Fruit fly (Drosophila melanogaster) whole organism, embryonic: ENCODE results near the gene Orc2.

ENCODE experiments used
- Abd-B ChIP-seq: fragments of 200-800 bp; sonication (Bioruptor generic); optimal IDR thresholded peaks from 2 replicates; lab custom pipeline; 2018; ENCODE audit warnings: missing biosample characterization, mild to moderate bottlenecking, missing genetic modification characterization, moderate library complexity
- B-H2 ChIP-seq: fragments of 200-800 bp; sonication (Bioruptor generic); optimal IDR thresholded peaks from 2 replicates; lab custom pipeline; 2018; ENCODE audit warnings: missing biosample characterization, mild to moderate bottlenecking, missing genetic modification characterization
- C15 ChIP-seq: fragments of 200-800 bp; sonication (Bioruptor generic); IDR thresholded peaks from 3 replicates; pipeline ENCODE4 v1.3.6; 2022; ENCODE audit warnings: missing biosample characterization, missing genetic modification characterization
- CG12071 ChIP-seq: fragments of 200-800 bp; sonication (Bioruptor generic); optimal IDR thresholded peaks from 3 replicates; lab custom pipeline; 2018; ENCODE audit warnings: missing biosample characterization, mild to moderate bottlenecking, missing genetic modification characterization
- CG12219 ChIP-seq: fragments of 200-800 bp; sonication (Bioruptor generic); optimal IDR thresholded peaks from 3 replicates; lab custom pipeline; 2018; ENCODE audit warnings: missing biosample characterization, mild to moderate bottlenecking, missing genetic modification characterization
- CG12391 ChIP-seq: fragments of 200-800 bp; sonication (Bioruptor generic); optimal IDR thresholded peaks from 3 replicates; lab custom pipeline; 2018; ENCODE audit warnings: missing biosample characterization, mild to moderate bottlenecking, missing genetic modification characterization, moderate library complexity
- CG14014 ChIP-seq: fragments of 200-800 bp; sonication (Bioruptor generic); IDR thresholded peaks from 2 replicates; pipeline ENCODE4 v1.3.6; 2022; ENCODE audit warnings: missing biosample characterization, missing genetic modification characterization
- CG14050 ChIP-seq: fragments of 200-800 bp; sonication (Bioruptor generic); IDR thresholded peaks from 3 replicates; pipeline ENCODE4 v1.3.6; 2022; ENCODE audit warnings: missing biosample characterization, missing genetic modification characterization
- CG17568 ChIP-seq: fragments of 200-800 bp; sonication (Bioruptor generic); optimal IDR thresholded peaks from 2 replicates; lab custom pipeline; 2018; ENCODE audit warnings: missing biosample characterization, mild to moderate bottlenecking, missing genetic modification characterization, moderate library complexity
- CG17912 ChIP-seq: fragments of 200-800 bp; sonication (Bioruptor generic); optimal IDR thresholded peaks from 2 replicates; lab custom pipeline; 2018; ENCODE audit warnings: missing biosample characterization, mild to moderate bottlenecking, missing genetic modification characterization
- CG2875 ChIP-seq: fragments of 200-800 bp; sonication (Bioruptor generic); optimal IDR thresholded peaks from 2 replicates; lab custom pipeline; 2017; ENCODE audit warnings: missing biosample characterization, mild to moderate bottlenecking, missing genetic modification characterization, missing genetic modification reagents
- CG32772 ChIP-seq: fragments of 200-800 bp; sonication (Bioruptor generic); IDR thresholded peaks from 2 replicates; pipeline ENCODE4 v1.3.6; 2022; ENCODE audit warnings: missing biosample characterization, missing genetic modification characterization
- CG3838 ChIP-seq: fragments of 200-800 bp; sonication (Bioruptor generic); optimal IDR thresholded peaks from 3 replicates; lab custom pipeline; 2016; ENCODE audit warnings: missing biosample characterization, missing genetic modification characterization
- CG3995 ChIP-seq: fragments of 200-800 bp; sonication (Bioruptor generic); optimal IDR thresholded peaks from 3 replicates; lab custom pipeline; 2016; ENCODE audit warnings: missing biosample characterization, missing genetic modification characterization
- CG42726 ChIP-seq: fragments of 200-800 bp; sonication (Bioruptor generic); IDR thresholded peaks from 2 replicates; pipeline ENCODE4 v1.3.6; 2022; ENCODE audit warnings: missing biosample characterization, missing genetic modification characterization; ENCODE audit not compliant: partially characterized antibody
- CG4404 ChIP-seq: fragments of 200-800 bp; sonication (Bioruptor generic); IDR thresholded peaks from 2 replicates; pipeline ENCODE4 v1.3.6; 2022; ENCODE audit warnings: missing biosample characterization, missing genetic modification characterization
- CG4424 ChIP-seq: fragments of 200-800 bp; sonication (Bioruptor generic); optimal IDR thresholded peaks from 3 replicates; lab custom pipeline; 2016; ENCODE audit warnings: missing biosample characterization, missing genetic modification characterization
- CG6683 ChIP-seq: fragments of 200-800 bp; sonication (Bioruptor generic); optimal IDR thresholded peaks from 2 replicates; lab custom pipeline; 2017; ENCODE audit warnings: missing biosample characterization, mild to moderate bottlenecking, missing genetic modification characterization, missing genetic modification reagents
- CG8290 ChIP-seq, 3 experiments: fragments of 200-800 bp; sonication (Bioruptor generic); optimal IDR thresholded peaks; 2 replicates each; lab custom pipeline; 2016 to 2019; ENCODE audit warnings: missing biosample characterization in 3 of 3, missing genetic modification characterization in 3 of 3, mild to moderate bottlenecking in 2 of 3, moderate library complexity in 1 of 3
- CG9215 ChIP-seq: fragments of 200-800 bp; sonication (Bioruptor generic); IDR thresholded peaks from 2 replicates; pipeline ENCODE4 v1.3.6; 2022; ENCODE audit warnings: missing biosample characterization, missing genetic modification characterization
- CG9727 ChIP-seq: fragments of 200-800 bp; sonication (Bioruptor generic); optimal IDR thresholded peaks from 3 replicates; lab custom pipeline; 2017; ENCODE audit warnings: missing biosample characterization, mild to moderate bottlenecking, missing genetic modification characterization
- Dek ChIP-seq: fragments of 200-800 bp; sonication (Bioruptor generic); optimal IDR thresholded peaks from 3 replicates; lab custom pipeline; 2019; ENCODE audit warnings: missing biosample characterization, mild to moderate bottlenecking, missing genetic modification characterization, moderate library complexity
- Dfd ChIP-seq, 2 experiments: fragments of >200 bp; optimal IDR thresholded peaks; 2 replicates each; lab custom pipeline; 2017; ENCODE audit warnings: missing biosample characterization in 2 of 2, missing genetic modification characterization in 2 of 2
- Ets65A ChIP-seq: fragments of 200-800 bp; sonication (Bioruptor generic); peaks from one replicate; lab custom pipeline; 2016; ENCODE audit warnings: missing biosample characterization, missing genetic modification characterization
- HLH4C ChIP-seq: fragments of 200-800 bp; sonication (Bioruptor generic); IDR thresholded peaks from 3 replicates; pipeline ENCODE4 v1.3.6; 2022; ENCODE audit warnings: missing biosample characterization, missing genetic modification characterization; ENCODE audit not compliant: partially characterized antibody
- HLHmδ ChIP-seq: fragments of 200-800 bp; sonication (Bioruptor generic); optimal IDR thresholded peaks from 2 replicates; lab custom pipeline; 2018; ENCODE audit warnings: missing biosample characterization, mild to moderate bottlenecking, missing genetic modification characterization, moderate library complexity
- Hr39 ChIP-seq: fragments of >200 bp; optimal IDR thresholded peaks from 2 replicates; lab custom pipeline; 2017
- Hr51 ChIP-seq, 2 experiments: fragments of 200-800 bp; sonication (Bioruptor generic); optimal IDR thresholded peaks; 2 replicates in 1 of 2; 3 replicates in 1 of 2; lab custom pipeline; 2016 to 2018; ENCODE audit warnings: missing biosample characterization in 2 of 2, missing genetic modification characterization in 2 of 2, mild to moderate bottlenecking in 1 of 2, moderate library complexity in 1 of 2
- Lhr ChIP-seq: fragments of 200-800 bp; sonication (Bioruptor generic); optimal IDR thresholded peaks from 3 replicates; lab custom pipeline; 2017; ENCODE audit warnings: mild to moderate bottlenecking, missing biosample characterization, missing genetic modification reagents, missing genetic modification characterization
- MTF-1 ChIP-seq: fragments of 200-800 bp; sonication (Bioruptor generic); optimal IDR thresholded peaks from 2 replicates; lab custom pipeline; 2018; ENCODE audit warnings: missing biosample characterization, mild to moderate bottlenecking, missing genetic modification characterization, borderline replicate concordance
- Mad ChIP-seq: fragments of 200-800 bp; sonication (Bioruptor generic); optimal IDR thresholded peaks from 2 replicates; lab custom pipeline; 2016; ENCODE audit warnings: missing biosample characterization, missing genetic modification characterization
- NC2α ChIP-seq: fragments of 200-800 bp; sonication (Bioruptor generic); optimal IDR thresholded peaks from 2 replicates; lab custom pipeline; 2016; ENCODE audit warnings: missing biosample characterization, missing genetic modification characterization
- Xbp1 ChIP-seq: fragments of 200-800 bp; sonication (Bioruptor generic); optimal IDR thresholded peaks from 3 replicates; lab custom pipeline; 2016; ENCODE audit warnings: missing biosample characterization, mild to moderate bottlenecking, missing genetic modification characterization
- abd-A ChIP-seq: fragments of 200-800 bp; sonication (Bioruptor generic); optimal IDR thresholded peaks from 3 replicates; lab custom pipeline; 2019; ENCODE audit warnings: missing biosample characterization, mild to moderate bottlenecking, missing genetic modification characterization, moderate library complexity
- caup ChIP-seq: fragments of 200-800 bp; sonication (Bioruptor generic); optimal IDR thresholded peaks from 3 replicates; lab custom pipeline; 2017; ENCODE audit warnings: missing biosample characterization, mild to moderate bottlenecking, missing genetic modification characterization, moderate library complexity; ENCODE audit not compliant: severe bottlenecking
- chm ChIP-seq: fragments of 200-800 bp; sonication (Bioruptor generic); IDR thresholded peaks from 2 replicates; pipeline ENCODE4 v1.3.6; 2022; ENCODE audit warnings: missing biosample characterization, missing genetic modification characterization
- ci ChIP-seq: fragments of 200-800 bp; sonication (Bioruptor generic); IDR thresholded peaks from 3 replicates; pipeline ENCODE4 v1.3.6; 2022; ENCODE audit warnings: missing biosample characterization, missing genetic modification characterization
- gcm ChIP-seq: fragments of 200-800 bp; sonication (Bioruptor generic); optimal IDR thresholded peaks from 2 replicates; lab custom pipeline; 2019; ENCODE audit warnings: missing biosample characterization, mild to moderate bottlenecking, missing genetic modification characterization, moderate library complexity
- gem ChIP-seq: fragments of 200-800 bp; sonication (Bioruptor generic); optimal IDR thresholded peaks from 2 replicates; lab custom pipeline; 2019; ENCODE audit warnings: missing biosample characterization, mild to moderate bottlenecking, missing genetic modification characterization, moderate library complexity
- grn ChIP-seq: fragments of 200-800 bp; sonication (Bioruptor generic); optimal IDR thresholded peaks from 3 replicates; lab custom pipeline; 2017; ENCODE audit warnings: missing biosample characterization, missing genetic modification characterization
- hkb ChIP-seq, 2 experiments: fragments of 200-800 bp in 1 of 2; fragments of >200 bp in 1 of 2; sonication (Bioruptor generic) in 1 of 2; IDR thresholded peaks in 1 of 2; optimal IDR thresholded peaks in 1 of 2; 2 replicates each; pipeline versions ENCODE4 v1.3.6 to Lab custom; 2017 to 2022; ENCODE audit warnings: missing biosample characterization in 1 of 2, missing genetic modification characterization in 1 of 2
- jigr1 ChIP-seq: fragments of 200-800 bp; sonication (Bioruptor generic); IDR thresholded peaks from 3 replicates; pipeline ENCODE4 v1.3.6; 2022; ENCODE audit warnings: missing biosample characterization, missing genetic modification characterization
- kay ChIP-seq: fragments of 200-800 bp; sonication (Bioruptor generic); optimal IDR thresholded peaks from 2 replicates; lab custom pipeline; 2016; ENCODE audit warnings: missing biosample characterization, missing genetic modification characterization
- knrl ChIP-seq: fragments of 200-800 bp; sonication (Bioruptor generic); IDR thresholded peaks from 3 replicates; pipeline ENCODE4 v1.3.6; 2022; ENCODE audit warnings: missing biosample characterization, missing genetic modification characterization; ENCODE audit not compliant: partially characterized antibody
- maf-S ChIP-seq: fragments of 200-800 bp; sonication (Bioruptor generic); optimal IDR thresholded peaks from 2 replicates; lab custom pipeline; 2016; ENCODE audit warnings: missing biosample characterization, missing genetic modification characterization
- oc ChIP-seq: fragments of 200-800 bp; sonication (Bioruptor generic); optimal IDR thresholded peaks from 2 replicates; lab custom pipeline; 2018; ENCODE audit warnings: missing biosample characterization, mild to moderate bottlenecking, missing genetic modification characterization, moderate library complexity
- repo ChIP-seq: fragments of 200-800 bp; sonication (Bioruptor generic); optimal IDR thresholded peaks from 2 replicates; lab custom pipeline; 2016; ENCODE audit warnings: missing biosample characterization, missing genetic modification characterization
- sqz ChIP-seq: fragments of 200-800 bp; sonication (Bioruptor generic); optimal IDR thresholded peaks from 3 replicates; lab custom pipeline; 2018; ENCODE audit warnings: missing biosample characterization, mild to moderate bottlenecking, missing genetic modification characterization
- tgo ChIP-seq: fragments of 200-800 bp; sonication (Bioruptor generic); IDR thresholded peaks from 3 replicates; pipeline ENCODE4 v1.3.6; 2022; ENCODE audit warnings: missing biosample characterization, missing genetic modification characterization
- vfl ChIP-seq: fragments of 200-800 bp; sonication (Bioruptor generic); optimal IDR thresholded peaks from 2 replicates; lab custom pipeline; 2016; ENCODE audit warnings: missing biosample characterization, missing genetic modification characterization

Orc2 gene

DNA sequence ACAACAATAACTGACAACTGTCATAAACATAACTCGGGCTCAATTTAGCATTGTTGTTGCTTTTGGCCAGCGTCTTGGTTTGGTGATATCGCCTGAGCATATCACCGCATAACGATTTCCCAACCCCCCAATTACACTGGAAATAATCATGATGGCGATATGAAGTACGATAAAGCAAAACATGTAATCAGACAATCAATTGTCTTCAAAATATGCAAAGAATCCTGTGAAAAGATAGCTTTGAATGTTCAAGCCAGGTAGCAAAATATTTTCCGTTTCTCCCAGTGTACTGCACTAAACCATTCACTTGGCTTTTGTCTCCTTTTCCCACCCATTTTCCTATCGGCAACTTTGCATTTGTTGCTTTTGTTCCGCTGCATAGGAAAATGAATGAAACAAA, 34.8 kb downstream of the Orc2 start (continued):
- TF ChIP-seq ci (GFP tag; lab: Robert Waterston, UW) (peak; percentile 70; the same call in 1 of the 3 replicates), HLHmδ (GFP tag; lab: Kevin White, UChicago) (no peak), CG32772 (peak; percentile 75), Dfd (GFP tag; optimal IDR thresholded peaks at IDR 0.05; lab: Kevin White, UChicago) (no peak), hkb (optimal IDR thresholded peaks at IDR 0.05; lab: Kevin White, UChicago) (no peak), hkb (GFP tag; IDR thresholded peaks at IDR 0.05; lab: Robert Waterston, UW) (peak; percentile 74), NC2α (GFP tag; lab: Kevin White, UChicago) (no peak), vfl (GFP tag; lab: Kevin White, UChicago) (no peak), Abd-B (GFP tag; lab: Kevin White, UChicago) (no peak), abd-A (tag; lab: Kevin White, UChicago) (no peak), CG8290 (GFP tag; optimal IDR thresholded peaks at IDR 0.05; lab: Kevin White, UChicago) (no peak), CG8290 (tag; optimal IDR thresholded peaks at IDR 0.05; lab: Kevin White, UChicago) (peak in 1 of 2 experiments; percentile 58), gcm (GFP tag; lab: Kevin White, UChicago) (peak; percentile 15), HLH4C (GFP tag; lab: Robert Waterston, UW) (no peak), sqz (GFP tag; lab: Kevin White, UChicago) (peak; percentile 34), jigr1 (GFP tag; lab: Robert Waterston, UW) (no peak), kay (no peak), oc (peak; percentile 8), CG4424 (GFP tag; lab: Kevin White, UChicago) (peak; percentile 81), CG17912 (GFP tag; lab: Kevin White, UChicago) (no peak), CG9727 (GFP tag; lab: Kevin White, UChicago) (peak; percentile 63), CG12391 (tag; lab: Kevin White, UChicago) (peak; percentile 8), caup (GFP tag; lab: Kevin White, UChicago) (peak; percentile 23), CG12219 (GFP tag; lab: Kevin White, UChicago) (no peak), Ets65A (GFP tag; lab: Kevin White, UChicago) (peak; percentile 81), CG9215 (GFP tag; lab: Robert Waterston, UW) (no peak), B-H2 (GFP tag; lab: Kevin White, UChicago) (no peak), repo (GFP tag; lab: Kevin White, UChicago) (peak; percentile 70), grn (GFP tag; lab: Kevin White, UChicago) (no peak), Mad (GFP tag; lab: Kevin White, UChicago) (no peak), chm (GFP tag; lab: Robert Waterston, UW) (peak; percentile 80; the same call in 1 of the 2 replicates), CG3838 (no peak), tgo (GFP tag; lab: Robert Waterston, UW) (peak; percentile 54), CG14050 (GFP tag; lab: Robert Waterston, UW) (0 out of 3 replicates have a peak, but pooled peaks have one; percentile 31), CG3995 (GFP tag; lab: Kevin White, UChicago) (no peak), CG42726 (GFP tag; lab: Robert Waterston, UW) (no peak), CG14014 (GFP tag; lab: Robert Waterston, UW) (no peak), Dek (tag; lab: Kevin White, UChicago) (peak; percentile 7), Hr51 (GFP tag; optimal IDR thresholded peaks at IDR 0.05; lab: Kevin White, UChicago) (peak in 1 of 2 experiments; percentile 55), maf-S (GFP tag; lab: Kevin White, UChicago) (no peak), CG4404 (GFP tag; lab: Robert Waterston, UW) (no peak), C15 (no peak), knrl (GFP tag; lab: Robert Waterston, UW) (no peak), CG12071 (GFP tag; lab: Kevin White, UChicago) (peak; percentile 83), CG6683 (no peak), gem (tag; lab: Kevin White, UChicago) (peak; percentile 67), Lhr (GFP tag; lab: Kevin White, UChicago) (no peak), Hr39 (lab: Kevin White, UChicago) (no peak), Xbp1 (peak; percentile 24), CG17568 (GFP tag; lab: Kevin White, UChicago) (no peak), CG2875 (GFP tag; lab: Kevin White, UChicago) (no peak), MTF-1 (GFP tag; lab: Kevin White, UChicago) (peak; percentile 61)
